Worm (Caenorhabditis elegans) whole organism, L2 larva: ENCODE data around the gene Y22D7AL.15.

Experiments
- C34F6.9 ChIP-seq: fragments of 150-350 bp; optimal IDR thresholded peaks from 2 replicates; lab custom pipeline; 2014; ENCODE audit warnings: missing biosample characterization, missing genetic modification characterization
- F13H6.1 ChIP-seq: sonication (generic microtip); optimal IDR thresholded peaks from 2 replicates; lab custom pipeline; 2016; ENCODE audit warnings: missing genetic modification characterization, missing compliant biosample characterization
- R02D3.7 ChIP-seq: fragments of 150-350 bp; optimal IDR thresholded peaks from 2 replicates; lab custom pipeline; 2014; ENCODE audit warnings: missing biosample characterization, missing genetic modification characterization
- Y55F3AM.14 ChIP-seq: fragments of 200-800 bp; sonication (Bioruptor generic); optimal IDR thresholded peaks from 2 replicates; lab custom pipeline; 2018; ENCODE audit warnings: mild to moderate bottlenecking, missing genetic modification characterization, missing compliant biosample characterization
- alr-1 ChIP-seq: fragments of 150-350 bp; optimal IDR thresholded peaks from 2 replicates; lab custom pipeline; 2014; ENCODE audit warnings: missing biosample characterization, missing genetic modification characterization
- aly-2 ChIP-seq: fragments of 150-350 bp; optimal IDR thresholded peaks from 2 replicates; lab custom pipeline; 2014; ENCODE audit warnings: missing biosample characterization, missing genetic modification characterization
- ama-1 ChIP-seq: fragments of 150-350 bp; optimal IDR thresholded peaks from 2 replicates; lab custom pipeline; 2018; ENCODE audit warnings: inconsistent platforms
- blmp-1 ChIP-seq: sonication (generic microtip); optimal IDR thresholded peaks from 2 replicates; lab custom pipeline; 2017; ENCODE audit warnings: missing genetic modification characterization, mild to moderate bottlenecking, missing compliant biosample characterization, antibody characterized with exemption, moderate library complexity; ENCODE audit not compliant: insufficient read depth
- ceh-82 ChIP-seq: fragments of 150-350 bp; optimal IDR thresholded peaks from 2 replicates; lab custom pipeline; 2014; ENCODE audit warnings: missing biosample characterization, missing genetic modification characterization
- crh-2 ChIP-seq: sonication (generic microtip); optimal IDR thresholded peaks from 2 replicates; lab custom pipeline; 2017; ENCODE audit warnings: missing biosample characterization, missing genetic modification characterization
- dmd-4 ChIP-seq: sonication (generic microtip); optimal IDR thresholded peaks from 2 replicates; lab custom pipeline; 2017; ENCODE audit warnings: missing biosample characterization, missing genetic modification characterization
- elt-1 ChIP-seq: fragments of 150-350 bp; optimal IDR thresholded peaks from 2 replicates; lab custom pipeline; 2014; ENCODE audit warnings: missing biosample characterization, missing genetic modification characterization
- elt-3 ChIP-seq: sonication (generic microtip); optimal IDR thresholded peaks from 2 replicates; lab custom pipeline; 2017; ENCODE audit warnings: missing biosample characterization, missing genetic modification characterization
- fos-1 ChIP-seq: fragments of 150-350 bp; optimal IDR thresholded peaks from 2 replicates; lab custom pipeline; 2014; ENCODE audit warnings: missing biosample characterization, missing genetic modification characterization
- gmeb-1 ChIP-seq: fragments of 150-350 bp; optimal IDR thresholded peaks from 2 replicates; lab custom pipeline; 2014; ENCODE audit warnings: missing biosample characterization, missing genetic modification characterization
- lin-11 ChIP-seq: fragments of 150-350 bp; sonication (generic microtip); optimal IDR thresholded peaks from 2 replicates; lab custom pipeline; 2014; ENCODE audit warnings: missing biosample characterization, missing genetic modification characterization, inconsistent platforms, mixed read lengths
- lin-13 ChIP-seq: fragments of 150-350 bp; optimal IDR thresholded peaks from 2 replicates; lab custom pipeline; 2014; ENCODE audit warnings: missing biosample characterization, missing genetic modification reagents, missing genetic modification characterization
- lin-39 ChIP-seq: fragments of 150-350 bp; optimal IDR thresholded peaks from 2 replicates; lab custom pipeline; 2014; ENCODE audit warnings: missing biosample characterization, missing genetic modification reagents, missing genetic modification characterization
- lsy-2 ChIP-seq, 2 experiments: fragments of 150-350 bp in 1 of 2; sonication (generic microtip) in 1 of 2; optimal IDR thresholded peaks; 2 replicates each; lab custom pipeline; 2014 to 2017; ENCODE audit warnings: missing biosample characterization in 2 of 2, missing genetic modification characterization in 2 of 2
- mab-5 ChIP-seq: fragments of 150-350 bp; optimal IDR thresholded peaks from 2 replicates; lab custom pipeline; 2014; ENCODE audit warnings: missing biosample characterization, missing genetic modification characterization
- mbf-1 ChIP-seq: sonication (generic microtip); optimal IDR thresholded peaks from 2 replicates; lab custom pipeline; 2017; ENCODE audit warnings: missing biosample characterization, missing genetic modification characterization
- nhr-10 ChIP-seq: sonication (generic microtip); optimal IDR thresholded peaks from 2 replicates; lab custom pipeline; 2017; ENCODE audit warnings: missing biosample characterization, missing genetic modification characterization
- nhr-11 ChIP-seq: fragments of 150-350 bp; optimal IDR thresholded peaks from 2 replicates; lab custom pipeline; 2014; ENCODE audit warnings: missing biosample characterization, missing genetic modification characterization
- nhr-129 ChIP-seq: fragments of 150-350 bp; optimal IDR thresholded peaks from 2 replicates; lab custom pipeline; 2014; ENCODE audit warnings: missing biosample characterization, missing genetic modification characterization
- nhr-21 ChIP-seq: fragments of 150-350 bp; optimal IDR thresholded peaks from 2 replicates; lab custom pipeline; 2014; ENCODE audit warnings: missing biosample characterization, missing genetic modification characterization
- nhr-23 ChIP-seq: fragments of 150-350 bp; optimal IDR thresholded peaks from 2 replicates; lab custom pipeline; 2014; ENCODE audit warnings: missing biosample characterization, missing genetic modification reagents, missing genetic modification characterization
- nhr-237 ChIP-seq: fragments of 150-350 bp; optimal IDR thresholded peaks from 2 replicates; lab custom pipeline; 2014; ENCODE audit warnings: missing biosample characterization, missing genetic modification characterization
- nhr-25 ChIP-seq: fragments of 150-350 bp; sonication (generic microtip); optimal IDR thresholded peaks from 3 replicates; lab custom pipeline; 2014; ENCODE audit warnings: missing biosample characterization, missing genetic modification characterization
- nhr-6 ChIP-seq: fragments of 150-350 bp; optimal IDR thresholded peaks from 2 replicates; lab custom pipeline; 2014; ENCODE audit warnings: missing biosample characterization, missing genetic modification characterization
- sem-4 ChIP-seq: fragments of 150-350 bp; optimal IDR thresholded peaks from 2 replicates; lab custom pipeline; 2014; ENCODE audit warnings: missing biosample characterization, missing genetic modification reagents, missing genetic modification characterization
- skn-1 ChIP-seq: sonication (generic microtip); optimal IDR thresholded peaks from 2 replicates; lab custom pipeline; 2017; ENCODE audit warnings: missing biosample characterization, missing genetic modification characterization
- sma-9 ChIP-seq, 2 experiments: fragments of 150-350 bp in 1 of 2; sonication (generic microtip) in 1 of 2; optimal IDR thresholded peaks; 2 replicates each; lab custom pipeline; 2014 to 2016; ENCODE audit warnings: missing genetic modification characterization in 2 of 2, mild to moderate bottlenecking in 1 of 2, missing biosample characterization in 1 of 2, missing compliant biosample characterization in 1 of 2, missing genetic modification reagents in 1 of 2, moderate library complexity in 1 of 2
- snpc-4 ChIP-seq: fragments of 150-350 bp; optimal IDR thresholded peaks from 2 replicates; lab custom pipeline; 2014; ENCODE audit warnings: missing biosample characterization, missing genetic modification characterization
- unc-55 ChIP-seq: fragments of 150-350 bp; sonication (generic microtip); optimal IDR thresholded peaks from 3 replicates; lab custom pipeline; 2014; ENCODE audit warnings: missing biosample characterization, missing genetic modification reagents, missing genetic modification characterization
- unc-62 ChIP-seq: fragments of 150-350 bp; optimal IDR thresholded peaks from 2 replicates; lab custom pipeline; 2014; ENCODE audit warnings: missing biosample characterization, missing genetic modification reagents, missing genetic modification characterization
- zag-1 ChIP-seq: fragments of 150-350 bp; optimal IDR thresholded peaks from 2 replicates; lab custom pipeline; 2014; ENCODE audit warnings: missing biosample characterization, missing genetic modification characterization
- ztf-1 ChIP-seq: fragments of 200-800 bp; sonication (Bioruptor generic); conservative IDR thresholded peaks from 2 replicates; pipeline ENCODE4 v1.3.6; 2022; ENCODE audit warnings: missing genetic modification characterization, missing compliant biosample characterization
- ztf-11 ChIP-seq: sonication (generic microtip); optimal IDR thresholded peaks from 2 replicates; lab custom pipeline; 2017; ENCODE audit warnings: missing biosample characterization, missing genetic modification characterization
- ztf-4 ChIP-seq: fragments of 150-350 bp; optimal IDR thresholded peaks from 2 replicates; lab custom pipeline; 2014; ENCODE audit warnings: missing biosample characterization, missing genetic modification characterization

Gene Y22D7AL.15

ce11 chrIII:1626524-1626923 lies 33.1 kb downstream of the Y22D7AL.15 start, which contains the start of gene Y22D7AL.4:
TSS of gene Y22D7AL.4 (plus strand) at chrIII:1626632.
- TF ChIP-seq unc-62 = no peak
- TF ChIP-seq blmp-1 (tag; lab: Kevin White, UChicago) = no peak
- TF ChIP-seq elt-1 (tag; lab: Kevin White, UChicago) = no peak
- no peak for TF ChIP-seq F13H6.1 (tag; lab: Kevin White, UChicago)
- no peak for TF ChIP-seq mbf-1 (tag; lab: Kevin White, UChicago)
- TF ChIP-seq zag-1 (tag; lab: Kevin White, UChicago) = no peak
- no peak for TF ChIP-seq ceh-82
- no peak for TF ChIP-seq Y55F3AM.14 (GFP tag; lab: Kevin White, UChicago)
- no peak for TF ChIP-seq lin-11 (tag; lab: Kevin White, UChicago)
- TF ChIP-seq lin-39 (tag; lab: Kevin White, UChicago) = no peak
- TF ChIP-seq lin-13 (GFP tag; lab: Kevin White, UChicago) = no peak
- no peak for TF ChIP-seq fos-1
- TF ChIP-seq skn-1 (tag; lab: Kevin White, UChicago) = no peak
- TF ChIP-seq ztf-4 (tag; lab: Kevin White, UChicago) = no peak
- no peak for TF ChIP-seq aly-2 (tag; lab: Kevin White, UChicago)
- TF ChIP-seq unc-55 = no peak
- no peak for TF ChIP-seq ama-1 (lab: Kevin White, UChicago)
- no peak for TF ChIP-seq nhr-129
- no peak for TF ChIP-seq nhr-23 (tag; lab: Kevin White, UChicago)
- no peak for TF ChIP-seq gmeb-1 (tag; lab: Kevin White, UChicago)

DNA sequence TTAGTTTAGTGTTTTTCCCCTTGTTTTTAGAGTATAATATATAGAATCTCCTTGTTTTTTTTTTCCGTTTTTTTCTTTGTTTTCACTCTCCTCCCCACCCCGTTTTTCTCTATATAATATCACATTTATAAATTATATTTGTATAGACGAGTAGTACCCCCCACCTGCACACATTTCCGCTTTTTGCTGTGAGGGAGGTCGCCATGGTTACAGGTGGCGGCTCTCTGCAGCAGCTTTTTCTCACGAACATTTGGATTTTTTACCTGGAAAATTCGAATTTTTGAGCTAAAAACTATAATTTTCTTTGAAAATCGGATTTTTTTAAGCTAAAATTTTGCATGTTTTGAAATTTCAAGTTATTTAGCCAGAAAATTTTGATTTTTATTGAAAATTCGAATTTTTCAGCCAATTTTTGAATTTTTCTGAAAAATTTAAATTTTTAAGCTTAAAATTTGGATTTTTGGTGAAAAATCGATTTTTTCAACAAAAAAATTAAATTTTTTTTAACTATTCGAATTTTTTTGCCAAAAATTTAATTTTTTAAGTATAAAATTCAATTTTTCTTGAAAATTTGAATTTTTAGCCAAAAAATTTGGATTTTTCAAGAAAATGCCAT lies 33.9 kb downstream of the Y22D7AL.15 start:
- no peak for TF ChIP-seq lsy-2 (tag; optimal IDR thresholded peaks at IDR 0.05; lab: Kevin White, UChicago)
- peak; percentile 38 for TF ChIP-seq ztf-4 (tag; lab: Kevin White, UChicago)

ce11 chrIII:1622329-1622728 lies 37.3 kb downstream of the Y22D7AL.15 start:
- TF ChIP-seq elt-3 (tag; lab: Kevin White, UChicago) (no peak), crh-2 (tag; lab: Kevin White, UChicago) (peak; percentile 2), nhr-6 (tag; lab: Kevin White, UChicago) (no peak), ztf-1 (GFP tag; lab: Robert Waterston, UW) (no peak), nhr-23 (tag; lab: Kevin White, UChicago) (no peak), mbf-1 (tag; lab: Kevin White, UChicago) (no peak), gmeb-1 (tag; lab: Kevin White, UChicago) (no peak), lin-13 (GFP tag; lab: Kevin White, UChicago) (peak; percentile 14), blmp-1 (tag; lab: Kevin White, UChicago) (no peak), snpc-4 (tag; lab: Kevin White, UChicago) (no peak), unc-62 (no peak), ceh-82 (no peak), nhr-237 (tag; lab: Kevin White, UChicago) (no peak), alr-1 (tag; lab: Kevin White, UChicago) (no peak), ztf-4 (tag; lab: Kevin White, UChicago) (no peak), nhr-11 (no peak), sem-4 (tag; lab: Kevin White, UChicago) (no peak), nhr-21 (no peak), ama-1 (lab: Kevin White, UChicago) (no peak), nhr-25 (tag; lab: Kevin White, UChicago) (no peak), lin-39 (tag; lab: Kevin White, UChicago) (no peak), sma-9 (GFP tag; optimal IDR thresholded peaks at IDR 0.05; lab: Kevin White, UChicago) (peak; percentile 62), sma-9 (tag; optimal IDR thresholded peaks at IDR 0.05; lab: Kevin White, UChicago) (no peak), elt-1 (tag; lab: Kevin White, UChicago) (no peak), R02D3.7 (tag; lab: Kevin White, UChicago) (no peak), unc-55 (no peak), dmd-4 (tag; lab: Kevin White, UChicago) (no peak), lsy-2 (tag; optimal IDR thresholded peaks at IDR 0.05; lab: Kevin White, UChicago) (no peak), nhr-10 (tag; lab: Kevin White, UChicago) (no peak), lin-11 (tag; lab: Kevin White, UChicago) (no peak), fos-1 (peak; percentile 45), Y55F3AM.14 (GFP tag; lab: Kevin White, UChicago) (no peak), mab-5 (tag; lab: Kevin White, UChicago) (no peak), aly-2 (tag; lab: Kevin White, UChicago) (no peak), C34F6.9 (tag; lab: Kevin White, UChicago) (no peak), ztf-11 (tag; lab: Kevin White, UChicago) (no peak)
